Worm (Caenorhabditis elegans) whole organism, dauer: ENCODE measurements around the gene lmbr-1.

Source experiments
- unc-62 ChIP-seq: sonication (generic microtip); optimal IDR thresholded peaks from 2 replicates; lab custom pipeline; 2017; ENCODE audit warnings: missing biosample characterization, missing genetic modification reagents, missing genetic modification characterization

The lmbr-1 gene

DNA sequence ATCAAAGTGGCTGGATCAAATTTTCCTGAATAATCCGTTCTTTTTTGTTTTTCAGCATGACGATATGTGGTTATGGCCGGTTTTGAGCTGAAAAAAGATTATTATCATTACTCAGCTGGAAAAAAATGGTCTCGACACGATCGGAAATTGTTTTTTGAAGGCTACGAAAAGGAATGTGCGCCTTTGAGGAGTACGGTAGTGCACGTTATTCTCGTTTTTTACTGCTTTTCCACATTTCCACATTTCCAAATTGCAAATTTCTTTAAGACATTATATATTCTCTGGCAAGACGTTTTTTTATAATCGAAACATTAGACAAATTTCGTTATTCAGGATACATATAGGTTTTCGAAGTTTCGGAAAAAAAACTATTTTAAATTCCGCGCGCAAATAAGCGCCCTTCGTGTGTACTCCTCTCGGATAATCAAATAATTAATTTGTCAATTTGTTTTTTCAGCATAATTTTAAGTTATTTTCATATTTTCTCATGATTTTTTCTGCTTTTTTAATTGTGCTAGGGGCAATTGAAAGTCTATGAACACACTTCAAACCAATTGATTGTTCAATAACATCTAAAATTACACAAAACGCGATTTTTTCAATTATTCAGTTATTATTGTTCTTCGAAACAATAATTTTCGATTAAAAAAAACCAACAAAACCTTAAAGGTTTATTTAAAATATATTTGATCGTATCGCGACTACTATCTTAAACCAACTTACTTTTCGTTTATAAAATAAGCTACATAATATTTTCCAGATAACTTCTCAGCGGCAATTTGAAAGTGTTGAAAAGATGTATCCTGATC lies 8.6 kb upstream of the lmbr-1 start, which contains the start of gene R05D3.3:
Gene R05D3.3, plus strand, starts transcription at position 759 of the 809 bp plus-strand sequence.
- TF ChIP-seq unc-62, result no peak

DNA sequence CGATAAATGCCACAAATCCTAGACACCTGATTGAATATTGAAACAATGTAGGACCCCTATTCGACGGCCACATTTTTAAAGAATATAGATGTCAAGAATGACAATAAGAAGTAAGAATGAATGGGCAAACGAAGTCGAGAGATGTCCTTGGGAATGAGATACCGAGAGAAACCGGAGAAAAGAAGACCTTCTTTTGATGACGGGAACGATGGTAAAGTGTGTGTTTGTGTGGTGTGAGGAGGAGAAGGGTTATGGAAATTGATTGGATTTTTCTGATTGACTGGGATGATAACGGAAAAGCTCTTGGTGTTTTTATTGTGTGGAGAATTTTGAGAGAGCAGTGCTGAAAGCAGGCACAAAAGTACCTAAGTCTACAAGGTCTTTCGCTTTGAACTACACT lies 3.4 kb upstream of the lmbr-1 start, which contains the start of gene R05D3.9:
Gene R05D3.9, minus strand, starts transcription at position 101 of the 400 bp plus-strand sequence.
- TF ChIP-seq unc-62, result no peak

DNA sequence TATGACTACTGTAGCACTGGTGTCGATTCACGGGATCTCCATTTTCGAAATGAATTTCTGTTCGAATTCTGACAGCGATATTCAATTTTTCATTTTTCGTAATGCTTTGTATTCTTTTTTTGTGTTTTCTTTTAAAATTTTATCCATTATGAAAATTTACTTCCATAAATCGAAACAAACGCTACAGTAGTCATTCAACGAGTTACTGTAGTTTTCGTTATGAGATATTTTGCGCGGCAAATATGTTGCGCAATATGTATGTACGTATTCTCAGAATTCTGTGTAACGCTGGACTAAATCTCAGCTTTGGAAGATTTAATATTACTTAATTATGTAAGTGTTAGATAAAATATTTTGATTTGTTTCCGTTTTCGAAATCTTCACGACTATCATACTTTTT lies 2.9 kb upstream of the lmbr-1 start:
- no peak for TF ChIP-seq unc-62

DNA sequence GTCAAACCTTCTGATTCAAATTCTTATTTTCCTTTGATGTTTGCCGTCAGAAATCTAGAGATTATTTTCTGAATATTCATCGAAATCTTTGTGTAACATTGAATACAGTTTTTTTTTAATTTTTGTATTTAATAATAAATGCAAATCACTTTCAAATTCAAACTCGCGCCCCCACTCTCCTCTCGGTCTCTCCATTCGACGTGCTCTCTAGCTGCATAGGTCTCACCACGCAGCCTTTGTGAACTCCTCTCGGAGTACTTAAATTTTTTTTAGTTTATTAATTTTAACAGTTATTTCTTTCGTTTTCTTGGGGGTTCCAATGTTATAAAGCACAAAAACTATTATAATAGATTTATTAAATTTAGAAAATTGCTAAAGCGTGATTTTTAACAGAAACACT lies 1.9 kb upstream of the lmbr-1 start:
- TF ChIP-seq unc-62, result no peak

DNA sequence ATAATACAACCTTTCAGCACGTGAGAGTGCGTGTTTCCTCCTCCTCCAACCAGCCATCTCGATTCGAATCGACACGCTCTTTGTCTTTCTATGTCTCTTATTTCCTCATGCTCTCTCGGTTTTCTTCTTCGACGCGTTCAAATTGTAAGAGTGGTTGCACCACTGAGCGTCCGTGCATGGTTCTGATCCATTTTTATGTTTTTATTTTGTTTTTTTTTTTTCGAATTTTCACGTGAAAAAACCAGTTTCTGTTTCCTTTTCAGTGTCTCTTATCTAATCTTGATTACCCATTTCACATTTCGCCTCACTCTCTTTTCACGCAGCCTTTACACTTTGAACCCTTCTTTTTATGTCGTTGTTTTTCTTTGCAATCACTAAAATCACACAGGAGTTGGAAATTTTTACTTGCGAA lies 1.2 kb upstream of the lmbr-1 start:
- no peak for TF ChIP-seq unc-62

DNA sequence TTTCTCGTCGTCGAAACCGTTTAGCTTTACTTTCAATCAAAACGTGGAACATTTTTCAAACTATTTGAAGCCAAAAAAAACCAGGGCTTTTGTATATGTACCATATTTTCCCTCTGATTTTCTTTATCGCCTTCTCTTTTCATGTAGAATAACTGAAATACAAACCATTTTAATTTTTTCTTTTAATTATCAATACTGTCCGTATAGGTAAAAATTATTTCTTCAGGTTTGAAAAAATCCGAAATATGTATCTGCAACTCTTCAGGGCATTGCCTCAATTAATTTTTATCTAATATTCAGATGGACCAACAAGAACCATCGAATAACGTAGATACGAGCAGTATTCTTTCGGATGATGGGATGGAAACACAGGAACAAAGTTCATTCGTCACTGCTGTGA lies 2.9 kb downstream of the lmbr-1 start, which contains the start of gene met-2:
Gene met-2, plus strand, starts transcription at position 301 of the 400 bp plus-strand sequence.
- TF ChIP-seq unc-62, result no peak

DNA sequence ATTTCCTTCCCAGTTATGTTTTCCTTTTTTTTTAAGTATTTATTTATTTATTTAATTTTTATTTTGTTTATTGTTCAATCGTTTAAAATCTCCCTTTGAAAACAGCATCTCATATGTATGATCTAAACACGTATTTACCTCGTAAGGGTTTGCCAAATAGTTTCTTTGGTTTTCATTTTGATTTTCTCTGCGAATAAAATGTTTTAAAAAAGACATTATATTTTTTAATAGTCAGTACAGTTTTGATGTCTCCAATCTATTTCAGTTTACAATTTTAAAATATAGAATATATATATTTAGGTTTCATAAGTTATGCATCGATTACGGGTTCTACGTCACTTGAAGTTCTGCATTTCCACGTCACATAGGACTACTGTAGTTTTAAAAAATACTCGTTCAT lies 8.6 kb downstream of the lmbr-1 start, which contains the start of gene R05D3.12:
Gene R05D3.12, plus strand, starts transcription at position 301 of the 400 bp plus-strand sequence.
- TF ChIP-seq unc-62, result no peak

- TF ChIP-seq unc-62, result no peak
Observed at ce11 chrIII:8389539-8389938, 17.5 kb downstream of the lmbr-1 start, which contains the start of gene ZK353.4. Gene ZK353.4, minus strand, starts transcription at chrIII:8389639.

DNA sequence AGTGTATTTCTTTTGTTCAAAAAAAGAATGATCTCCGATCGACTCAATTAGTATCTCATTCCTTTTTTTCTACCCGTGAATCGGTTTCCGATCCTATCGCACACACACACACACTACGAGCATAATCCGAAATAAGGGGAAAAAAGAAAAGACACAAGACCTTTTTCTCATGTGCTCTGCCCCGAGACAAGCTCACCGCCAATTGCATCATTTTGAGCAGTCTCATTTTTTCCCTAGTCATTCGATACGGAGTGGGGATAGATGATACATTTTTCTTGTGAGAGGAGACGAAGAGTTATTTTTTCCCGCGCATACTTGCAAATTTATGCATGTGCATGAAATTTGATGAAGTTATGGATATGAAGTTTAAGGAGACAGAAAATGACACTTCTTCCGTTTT lies 20.3 kb downstream of the lmbr-1 start:
- no peak for TF ChIP-seq unc-62

- no peak for TF ChIP-seq unc-62
Observed at ce11 chrIII:8394374-8395302, 22.6 kb downstream of the lmbr-1 start, which contains the start of gene ZK353.10. Gene ZK353.10, minus strand, starts transcription at chrIII:8394424.

- no peak for TF ChIP-seq unc-62
Observed at ce11 chrIII:8395685-8396084, 23.6 kb downstream of the lmbr-1 start, which contains the start of gene ZK353.3. Gene ZK353.3, plus strand, starts transcription at chrIII:8395985.

DNA sequence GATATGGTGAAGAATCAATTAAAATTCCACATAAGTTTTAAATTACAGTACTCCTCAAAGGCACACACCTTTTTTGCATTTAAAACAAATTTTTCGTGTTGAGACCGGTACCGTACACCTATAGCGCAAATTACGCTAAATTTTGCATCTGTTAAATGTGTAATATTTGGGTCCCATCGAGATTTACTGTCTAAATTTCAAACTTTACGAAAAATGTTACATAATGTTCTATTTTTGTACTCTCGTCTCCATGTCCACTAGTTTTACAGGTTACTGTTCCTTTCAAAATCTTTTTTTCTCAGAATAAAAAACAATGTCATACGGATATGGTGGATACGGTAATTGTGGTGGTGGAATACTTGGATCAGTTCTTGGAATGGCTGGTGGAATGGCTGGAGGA lies 26.4 kb downstream of the lmbr-1 start, which contains the start of gene ZK353.2:
Gene ZK353.2, plus strand, starts transcription at position 301 of the 400 bp plus-strand sequence.
- no peak for TF ChIP-seq unc-62

DNA sequence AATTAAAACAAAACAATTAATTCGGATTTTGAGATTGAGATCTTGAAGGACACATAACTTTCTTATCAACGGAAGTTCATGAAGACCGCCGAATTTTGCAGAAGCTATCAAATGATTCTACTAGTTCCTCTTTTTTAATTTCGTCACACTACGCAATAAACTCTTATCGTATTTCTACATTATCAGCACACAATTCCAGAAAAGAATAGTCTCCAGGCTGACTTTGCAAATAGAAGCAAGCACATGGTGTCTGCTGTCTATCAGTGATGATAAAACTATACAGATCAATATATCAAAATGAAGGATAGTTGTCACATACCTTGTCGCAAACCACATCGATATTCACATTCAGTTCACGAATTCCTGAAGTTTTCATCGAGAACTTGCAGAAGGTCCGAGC lies 28.4 kb downstream of the lmbr-1 start:
- no peak for TF ChIP-seq unc-62

DNA sequence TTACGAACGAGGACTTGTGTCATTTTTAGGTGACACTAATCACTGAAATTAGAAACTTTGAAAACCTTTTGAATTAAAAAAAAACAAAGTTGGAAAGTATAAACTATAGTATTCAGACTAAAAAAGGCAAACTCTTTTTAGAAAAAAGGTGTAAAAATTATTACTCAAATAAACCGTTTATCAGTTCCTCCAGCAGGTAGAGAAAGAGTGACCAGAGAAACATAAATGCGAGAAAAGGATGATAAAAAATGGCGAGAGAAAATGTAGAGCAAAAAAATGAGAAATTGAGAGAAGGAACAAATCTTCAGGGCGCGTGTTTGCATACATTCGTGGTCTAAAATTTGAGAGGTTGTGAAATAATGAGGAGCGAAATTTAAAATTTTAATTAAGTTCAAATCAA lies 29.8 kb downstream of the lmbr-1 start, which contains the start of gene lap-1:
Gene lap-1, minus strand, starts transcription at position 42 of the 400 bp plus-strand sequence.
- TF ChIP-seq unc-62, result no peak

DNA sequence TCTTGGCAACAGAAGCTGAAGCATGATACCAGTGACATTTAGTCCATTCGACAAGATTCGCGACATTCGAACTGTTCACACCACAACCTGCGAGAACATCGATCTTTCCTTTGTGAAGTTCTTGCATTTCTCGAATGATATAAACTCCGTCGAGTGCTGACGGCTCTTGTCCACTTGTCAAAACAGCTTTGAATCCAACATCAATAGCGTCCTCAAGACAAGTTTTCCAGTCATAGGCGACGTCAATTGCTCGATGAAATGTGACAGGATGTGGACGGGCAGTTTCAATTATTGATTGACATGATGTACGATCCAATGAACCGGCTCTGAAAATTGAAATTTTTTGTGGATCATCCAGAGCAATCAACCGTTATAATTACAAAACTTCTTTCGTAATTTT lies 30.6 kb downstream of the lmbr-1 start:
- no peak for TF ChIP-seq unc-62

DNA sequence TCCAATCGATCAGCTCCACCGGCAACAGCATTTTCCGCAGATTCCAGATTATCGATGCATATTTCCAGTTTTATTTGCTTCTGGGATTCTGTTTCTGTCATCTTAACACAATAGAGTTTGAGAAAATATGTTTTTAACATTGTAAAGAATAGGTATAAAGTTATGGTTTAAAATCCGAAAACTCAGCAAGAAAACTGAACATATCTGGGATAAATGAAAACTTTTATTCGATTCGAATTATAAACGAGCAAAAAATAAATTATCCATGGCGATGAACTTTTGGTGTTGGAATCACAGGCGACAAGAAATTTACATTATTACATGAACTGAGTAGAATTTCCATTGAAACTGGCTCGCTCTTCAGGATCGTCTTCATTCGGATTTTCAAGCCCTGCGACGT lies 31.5 kb downstream of the lmbr-1 start, which contains the start of gene cutc-1:
Gene cutc-1, minus strand, starts transcription at position 101 of the 400 bp plus-strand sequence.
- TF ChIP-seq unc-62, result no peak
